Fruit fly (Drosophila melanogaster) Kc167 (cell line): ENCODE data around the gene Ucp4A.

ENCODE experiments used
- Sin3A ChIP-seq: fragments of >200 bp; optimal IDR thresholded peaks from 2 replicates; lab custom pipeline; 2018; ENCODE audit warnings: missing external identifiers
- h ChIP-seq: fragments of >200 bp; optimal IDR thresholded peaks from 3 replicates; lab custom pipeline; 2018; ENCODE audit warnings: missing external identifiers
- insv ChIP-seq: fragments of >200 bp; optimal IDR thresholded peaks from 3 replicates; lab custom pipeline; 2018; ENCODE audit warnings: missing external identifiers
- psq ChIP-seq: fragments of >200 bp; optimal IDR thresholded peaks from 2 replicates; lab custom pipeline; 2017; ENCODE audit warnings: missing external identifiers
- ttk ChIP-seq: sonication (Bioruptor generic); optimal IDR thresholded peaks from 2 replicates; lab custom pipeline; 2017; ENCODE audit warnings: missing external identifiers

- TF ChIP-seq h (lab: Kevin White, UChicago), result no peak
- TF ChIP-seq Sin3A (lab: Kevin White, UChicago), result no peak
- TF ChIP-seq psq (lab: Kevin White, UChicago), result no peak
- TF ChIP-seq ttk (lab: Kevin White, UChicago), result no peak
- no peak for TF ChIP-seq insv (lab: Kevin White, UChicago)
Measured at dm6 chrX:17830211-17830616, 14.5 kb upstream of the Ucp4A start.
